Worm (Caenorhabditis elegans) whole organism, L4 larva: ENCODE data around the gene letm-1.
A peak's percentile ranks its signal among the peaks of the same experiment; 100 is the strongest.

Experiments
- D1046.2 ChIP-seq: fragments of 200-800 bp; sonication (Bioruptor generic); IDR thresholded peaks from 2 replicates; pipeline ENCODE4 v1.3.6; 2022; ENCODE audit warnings: missing genetic modification characterization, missing compliant biosample characterization
- F10B5.3 ChIP-seq: sonication (generic microtip); optimal IDR thresholded peaks from 2 replicates; lab custom pipeline; 2016; ENCODE audit warnings: mild to moderate bottlenecking, missing genetic modification characterization, missing compliant biosample characterization
- F44E2.7 ChIP-seq: fragments of 200-800 bp; sonication (Bioruptor generic); IDR thresholded peaks from 2 replicates; pipeline ENCODE4 v2.1.2; 2022; ENCODE audit warnings: missing genetic modification characterization, missing compliant biosample characterization
- R02D3.7 ChIP-seq: fragments of 150-350 bp; sonication (generic microtip); optimal IDR thresholded peaks from 3 replicates; lab custom pipeline; 2014; ENCODE audit warnings: missing biosample characterization, missing genetic modification characterization
- T20F7.1 ChIP-seq: fragments of 200-800 bp; sonication (Bioruptor generic); optimal IDR thresholded peaks from 2 replicates; lab custom pipeline; 2018; ENCODE audit warnings: mild to moderate bottlenecking, missing genetic modification characterization, missing compliant biosample characterization
- T26A8.4 ChIP-seq: fragments of 200-800 bp; sonication (Bioruptor generic); IDR thresholded peaks from 2 replicates; pipeline ENCODE4 v1.3.6; 2022; ENCODE audit warnings: missing genetic modification characterization, missing compliant biosample characterization
- Y48G9A.11 ChIP-seq: fragments of 200-800 bp; sonication (Bioruptor generic); IDR thresholded peaks from 2 replicates; pipeline ENCODE4 v1.3.6; 2022; ENCODE audit warnings: missing genetic modification reagents, missing genetic modification characterization, missing compliant biosample characterization
- Y5F2A.4 ChIP-seq: fragments of 200-800 bp; sonication (Bioruptor generic); optimal IDR thresholded peaks from 2 replicates; lab custom pipeline; 2018; ENCODE audit warnings: mild to moderate bottlenecking, missing genetic modification characterization, missing compliant biosample characterization
- ZK337.2 ChIP-seq: fragments of 200-800 bp; sonication (Bioruptor generic); IDR thresholded peaks from 2 replicates; pipeline ENCODE4 v1.3.6; 2022; ENCODE audit warnings: missing genetic modification reagents, missing genetic modification characterization, missing compliant biosample characterization
- aha-1 ChIP-seq: fragments of 150-350 bp; peaks from one replicate; lab custom pipeline; 2014; ENCODE audit warnings: missing biosample characterization, missing genetic modification characterization
- ceh-44 ChIP-seq: fragments of 200-800 bp; sonication (Bioruptor generic); IDR thresholded peaks from 2 replicates; pipeline ENCODE4 v1.3.6; 2022; ENCODE audit warnings: missing genetic modification reagents, missing genetic modification characterization, missing compliant biosample characterization
- ces-1 ChIP-seq: fragments of 150-350 bp; sonication (generic microtip); optimal IDR thresholded peaks from 4 replicates; lab custom pipeline; 2014; ENCODE audit warnings: missing biosample characterization, missing genetic modification reagents, missing genetic modification characterization
- daf-12 ChIP-seq: fragments of 150-350 bp; optimal IDR thresholded peaks from 2 replicates; lab custom pipeline; 2014; ENCODE audit warnings: missing biosample characterization, missing genetic modification reagents, missing genetic modification characterization
- daf-19 ChIP-seq: fragments of 200-800 bp; sonication (Bioruptor generic); conservative IDR thresholded peaks from 2 replicates; pipeline ENCODE4 v1.3.6; 2022; ENCODE audit warnings: missing genetic modification characterization, missing compliant biosample characterization
- daf-8 ChIP-seq: fragments of 200-800 bp; sonication (Bioruptor generic); IDR thresholded peaks from 2 replicates; pipeline ENCODE4 v1.3.6; 2022; ENCODE audit warnings: missing genetic modification characterization, missing compliant biosample characterization
- dmd-6 ChIP-seq: fragments of 200-800 bp; sonication (Bioruptor generic); IDR thresholded peaks from 2 replicates; pipeline ENCODE4 v1.3.6; 2022; ENCODE audit warnings: missing genetic modification reagents, missing genetic modification characterization, missing compliant biosample characterization
- dmd-8 ChIP-seq: fragments of 200-800 bp; sonication (Bioruptor generic); IDR thresholded peaks from 2 replicates; pipeline ENCODE4 v1.3.6; 2022; ENCODE audit warnings: missing genetic modification characterization, missing compliant biosample characterization
- dpl-1 ChIP-seq: fragments of 150-350 bp; optimal IDR thresholded peaks from 2 replicates; lab custom pipeline; 2014; ENCODE audit warnings: missing biosample characterization, missing genetic modification reagents, missing genetic modification characterization
- hif-1 ChIP-seq, 2 experiments: sonication (generic microtip); optimal IDR thresholded peaks; 2 replicates each; lab custom pipeline; 2016 to 2017; ENCODE audit warnings: missing compliant biosample characterization in 2 of 2, missing genetic modification characterization in 2 of 2, missing genetic modification reagents in 2 of 2, missing genotype in 2 of 2, mild to moderate bottlenecking in 1 of 2
- hlh-30 ChIP-seq: sonication (generic microtip); optimal IDR thresholded peaks from 2 replicates; lab custom pipeline; 2017; ENCODE audit warnings: antibody characterized with exemption, mild to moderate bottlenecking, missing genetic modification characterization, missing compliant biosample characterization; ENCODE audit not compliant: insufficient read depth
- lin-1 ChIP-seq: fragments of 200-800 bp; sonication (Bioruptor generic); IDR thresholded peaks from 2 replicates; pipeline ENCODE4 v1.3.6; 2022; ENCODE audit warnings: missing genetic modification reagents, missing genetic modification characterization, missing compliant biosample characterization
- lin-38 ChIP-seq: fragments of 200-800 bp; sonication (Bioruptor generic); IDR thresholded peaks from 2 replicates; pipeline ENCODE4 v1.3.6; 2022; ENCODE audit warnings: missing genetic modification reagents, missing genetic modification characterization, missing compliant biosample characterization
- lin-39 ChIP-seq: fragments of 150-350 bp; optimal IDR thresholded peaks from 2 replicates; lab custom pipeline; 2014; ENCODE audit warnings: missing biosample characterization, missing genetic modification reagents, missing genetic modification characterization
- lir-3 ChIP-seq: sonication (generic microtip); optimal IDR thresholded peaks from 2 replicates; lab custom pipeline; 2016; ENCODE audit warnings: mild to moderate bottlenecking, missing genetic modification characterization, missing compliant biosample characterization
- lsy-2 ChIP-seq, 2 experiments: fragments of 150-350 bp in 1 of 2; sonication (generic microtip) in 1 of 2; optimal IDR thresholded peaks; 2 replicates each; lab custom pipeline; 2014 to 2017; ENCODE audit warnings: missing biosample characterization in 2 of 2, missing genetic modification characterization in 2 of 2
- madf-5 ChIP-seq, 2 experiments: fragments of 200-800 bp; sonication (Bioruptor generic); IDR thresholded peaks; 2 replicates each; pipeline ENCODE4 v1.3.6; 2022; ENCODE audit warnings: missing compliant biosample characterization in 2 of 2, missing genetic modification characterization in 2 of 2
- mep-1 ChIP-seq: fragments of 150-350 bp; sonication (generic microtip); optimal IDR thresholded peaks from 3 replicates; lab custom pipeline; 2014; ENCODE audit warnings: missing biosample characterization, missing genetic modification characterization
- mes-2 ChIP-seq: sonication (generic microtip); optimal IDR thresholded peaks from 2 replicates; lab custom pipeline; 2016; ENCODE audit warnings: missing genotype, mild to moderate bottlenecking, missing genetic modification characterization, missing compliant biosample characterization; ENCODE audit not compliant: poor library complexity, severe bottlenecking
- nhr-10 ChIP-seq: fragments of 150-350 bp; optimal IDR thresholded peaks from 2 replicates; lab custom pipeline; 2014; ENCODE audit warnings: missing biosample characterization, missing genetic modification characterization
- nhr-111 ChIP-seq: fragments of 200-800 bp; sonication (Bioruptor generic); optimal IDR thresholded peaks from 2 replicates; lab custom pipeline; 2018; ENCODE audit warnings: mild to moderate bottlenecking, missing genetic modification characterization, missing compliant biosample characterization
- nhr-25 ChIP-seq: sonication (generic microtip); optimal IDR thresholded peaks from 2 replicates; lab custom pipeline; 2017; ENCODE audit warnings: missing genetic modification characterization, mild to moderate bottlenecking, missing compliant biosample characterization, antibody characterized with exemption, moderate library complexity, borderline replicate concordance; ENCODE audit not compliant: insufficient read depth
- nhr-77 ChIP-seq: fragments of 150-350 bp; optimal IDR thresholded peaks from 2 replicates; lab custom pipeline; 2014; ENCODE audit warnings: missing biosample characterization, missing genetic modification characterization
- pqm-1 ChIP-seq: sonication (generic microtip); optimal IDR thresholded peaks from 2 replicates; lab custom pipeline; 2017; ENCODE audit warnings: missing biosample characterization, missing genetic modification characterization
- rbr-2 ChIP-seq: sonication (generic microtip); optimal IDR thresholded peaks from 2 replicates; lab custom pipeline; 2016; ENCODE audit warnings: missing genotype, missing genetic modification characterization, missing compliant biosample characterization
- snpc-4 ChIP-seq: fragments of 150-350 bp; optimal IDR thresholded peaks from 2 replicates; lab custom pipeline; 2014; ENCODE audit warnings: missing biosample characterization, missing genetic modification characterization
- unc-130 ChIP-seq: sonication (generic microtip); optimal IDR thresholded peaks from 2 replicates; lab custom pipeline; 2016; ENCODE audit warnings: missing genetic modification reagents, missing genetic modification characterization, missing compliant biosample characterization
- unc-62 ChIP-seq, 3 experiments: fragments of 150-350 bp in 1 of 3; sonication (generic microtip); optimal IDR thresholded peaks in 2 of 3; peaks in 1 of 3; 1 replicate in 1 of 3; 2 replicates in 2 of 3; lab custom pipeline; 2014 to 2017; ENCODE audit warnings: missing biosample characterization in 3 of 3, missing genetic modification characterization in 3 of 3, missing genetic modification reagents in 3 of 3, missing genotype in 1 of 3
- zag-1 ChIP-seq: fragments of 150-350 bp; optimal IDR thresholded peaks from 2 replicates; lab custom pipeline; 2014; ENCODE audit warnings: missing biosample characterization, missing genetic modification characterization
- zfp-2 ChIP-seq: sonication (generic microtip); optimal IDR thresholded peaks from 2 replicates; lab custom pipeline; 2016; ENCODE audit warnings: mild to moderate bottlenecking, missing genetic modification characterization, missing compliant biosample characterization

letm-1 gene

DNA sequence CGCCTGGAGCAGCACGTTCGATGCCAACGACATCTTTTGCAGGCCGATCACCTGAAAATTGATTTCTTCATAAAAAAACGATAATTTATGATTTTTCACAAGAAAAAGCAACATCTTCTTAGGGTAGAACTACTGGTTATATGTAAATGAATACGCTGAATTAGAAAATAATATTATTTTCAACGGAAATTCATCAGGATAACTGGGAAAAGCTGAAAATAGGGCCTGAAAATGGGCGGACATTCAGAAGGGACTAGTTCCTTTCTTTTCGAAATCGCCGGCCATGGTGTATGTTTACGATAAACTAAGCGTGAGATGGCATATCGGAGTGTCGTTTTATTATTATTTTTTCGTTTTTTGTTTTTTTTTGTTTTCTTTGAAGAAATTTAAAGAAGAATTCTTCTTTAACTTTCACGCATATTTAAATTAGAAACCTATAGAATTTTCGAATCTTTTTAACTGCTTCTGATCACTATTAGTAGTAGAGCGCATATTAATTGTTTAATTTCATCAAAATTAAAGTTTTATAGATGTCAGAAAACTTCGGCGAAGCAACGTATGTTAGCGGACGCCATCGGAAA, 35.5 kb upstream of the letm-1 start, which contains the start of the genes nduv-2 and F53F4.12:
Gene nduv-2 (minus strand): TSS at position 51 of the 581 bp plus-strand sequence.
Gene F53F4.12 (plus strand): TSS at position 531 of the 581 bp plus-strand sequence.
- TF ChIP-seq mes-2 (tag; lab: Kevin White, UChicago), result peak; percentile 72
- TF ChIP-seq aha-1, result peak; percentile 61
- no peak for TF ChIP-seq lir-3 (tag; lab: Kevin White, UChicago)
- peak; percentile 10 for TF ChIP-seq unc-130 (GFP tag; lab: Kevin White, UChicago)
- 0 out of 2 replicates have a peak, but pooled peaks have one; percentile 25 for TF ChIP-seq lin-38
- peak; percentile 90 for TF ChIP-seq T20F7.1 (GFP tag; lab: Kevin White, UChicago)
- peak in 1 of 2 experiments; percentile 13 for TF ChIP-seq hif-1 (tag; optimal IDR thresholded peaks at IDR 0.05; lab: Kevin White, UChicago)
- TF ChIP-seq dmd-8 (GFP tag; lab: Robert Waterston, UW), result no peak
- no peak for TF ChIP-seq ces-1 (GFP tag; lab: Kevin White, UChicago)
- peak; percentile 71 for TF ChIP-seq Y48G9A.11 (GFP tag; lab: Robert Waterston, UW)
- TF ChIP-seq R02D3.7 (tag; lab: Kevin White, UChicago), result peak; percentile 39
- TF ChIP-seq dpl-1 (GFP tag; lab: Kevin White, UChicago), result peak; percentile 3

DNA sequence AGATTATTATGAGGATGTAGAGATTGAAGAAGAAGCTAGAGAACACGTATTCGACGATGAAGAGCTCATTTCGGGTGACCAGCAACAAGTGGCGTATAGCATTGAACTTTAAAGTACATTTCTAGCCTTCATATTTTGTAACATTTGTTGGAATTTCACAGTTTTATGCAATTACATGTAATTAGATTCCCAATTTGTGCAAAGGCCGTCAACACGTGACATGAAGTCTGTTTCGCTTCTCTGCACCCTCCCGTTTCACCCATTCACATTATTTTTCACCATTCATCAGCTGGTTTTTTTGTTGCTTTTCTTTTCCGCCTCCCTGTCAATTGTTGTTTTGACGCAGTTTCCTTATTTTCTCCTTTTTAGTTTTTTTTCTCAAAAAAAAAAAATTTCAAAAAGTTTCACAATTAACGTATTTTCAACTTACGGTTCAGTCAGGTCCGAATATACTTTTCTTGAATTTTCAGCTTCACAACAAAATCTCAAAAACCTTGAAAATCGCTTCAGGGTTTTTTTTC, 33.9 kb upstream of the letm-1 start, which contains the start of gene sde-2:
Gene sde-2 (plus strand): TSS at position 471 of the 521 bp plus-strand sequence.
- TF ChIP-seq daf-8 (GFP tag; lab: Robert Waterston, UW) (no peak), snpc-4 (tag; lab: Kevin White, UChicago) (no peak), nhr-25 (tag; lab: Kevin White, UChicago) (no peak), hlh-30 (tag; lab: Kevin White, UChicago) (peak; percentile 57), ces-1 (GFP tag; lab: Kevin White, UChicago) (peak; percentile 45), unc-62 (GFP tag; optimal IDR thresholded peaks at IDR 0.05 in 1 of 2; lab: Kevin White, UChicago) (peak in 1 of 2 experiments; percentile 53), unc-62 (tag; optimal IDR thresholded peaks at IDR 0.05; lab: Kevin White, UChicago) (no peak)

DNA sequence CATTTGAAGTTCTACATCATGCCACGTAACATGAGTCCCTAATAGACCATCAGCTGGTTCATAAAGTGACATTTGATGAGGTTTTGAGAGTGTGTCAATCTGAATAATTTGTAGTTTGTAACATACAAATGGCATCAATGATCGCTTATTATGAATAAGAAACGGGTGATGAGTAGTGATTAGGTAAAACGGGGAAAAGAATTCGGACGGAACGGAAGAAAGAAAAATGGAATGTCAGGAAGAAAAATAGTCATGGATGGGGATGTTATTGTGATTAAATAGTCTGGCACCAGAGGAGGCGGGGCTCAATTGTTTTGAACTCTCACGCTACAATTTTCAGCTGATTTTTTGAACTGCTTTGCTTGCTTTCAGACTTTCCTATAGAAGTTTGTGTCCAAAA, 26.9 kb upstream of the letm-1 start, which contains the start of gene H37A05.2:
Gene H37A05.2 (minus strand): TSS at position 101 of the 400 bp plus-strand sequence.
- TF ChIP-seq mep-1 (tag; lab: Kevin White, UChicago), result no peak
- no peak for TF ChIP-seq D1046.2 (GFP tag; lab: Robert Waterston, UW)
- no peak for TF ChIP-seq lin-1 (GFP tag; lab: Robert Waterston, UW)
- TF ChIP-seq F10B5.3 (tag; lab: Kevin White, UChicago), result no peak
- no peak for TF ChIP-seq dmd-6
- no peak for TF ChIP-seq F44E2.7 (GFP tag; lab: Robert Waterston, UW)
- no peak for TF ChIP-seq daf-19 (GFP tag; lab: Robert Waterston, UW)
- no peak for TF ChIP-seq zfp-2 (tag; lab: Kevin White, UChicago)
- no peak for TF ChIP-seq rbr-2 (tag; lab: Kevin White, UChicago)
- no peak for TF ChIP-seq lsy-2 (tag; optimal IDR thresholded peaks at IDR 0.05; lab: Kevin White, UChicago)
- no peak for TF ChIP-seq nhr-25 (tag; lab: Kevin White, UChicago)
- TF ChIP-seq Y5F2A.4 (GFP tag; lab: Kevin White, UChicago), result no peak
- TF ChIP-seq pqm-1 (tag; lab: Kevin White, UChicago), result no peak

DNA sequence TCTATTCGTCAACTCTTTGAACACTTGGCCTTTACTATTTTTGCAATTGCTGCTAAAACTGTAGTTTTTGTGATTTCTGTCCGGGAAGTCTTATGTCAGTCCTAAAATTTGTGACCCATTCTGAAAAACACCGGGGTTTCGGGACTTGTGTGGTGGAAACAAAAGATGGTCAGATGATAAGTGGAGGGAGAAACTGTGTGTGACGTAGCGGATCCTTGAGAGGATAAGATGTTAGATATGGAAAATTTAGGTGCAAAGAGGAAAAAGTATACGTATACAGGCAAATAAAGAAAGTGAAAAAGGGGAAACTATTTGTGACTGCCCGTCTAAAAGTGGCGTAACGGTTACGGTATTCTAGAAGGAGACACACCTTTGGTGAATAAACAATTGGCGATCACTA, 24.6 kb upstream of the letm-1 start:
- no peak for TF ChIP-seq madf-5 (GFP tag; IDR thresholded peaks at IDR 0.05; lab: Robert Waterston, UW)
- no peak for TF ChIP-seq nhr-111 (GFP tag; lab: Kevin White, UChicago)
- no peak for TF ChIP-seq rbr-2 (tag; lab: Kevin White, UChicago)
- no peak for TF ChIP-seq ceh-44 (GFP tag; lab: Robert Waterston, UW)
- TF ChIP-seq zfp-2 (tag; lab: Kevin White, UChicago), result no peak
- no peak for TF ChIP-seq T26A8.4 (GFP tag; lab: Robert Waterston, UW)
- no peak for TF ChIP-seq ZK337.2 (GFP tag; lab: Robert Waterston, UW)
- no peak for TF ChIP-seq zag-1 (tag; lab: Kevin White, UChicago)
- no peak for TF ChIP-seq lin-39
- no peak for TF ChIP-seq nhr-10
- TF ChIP-seq lin-1 (GFP tag; lab: Robert Waterston, UW), result no peak
- TF ChIP-seq nhr-77, result no peak
- no peak for TF ChIP-seq daf-12 (tag; lab: Kevin White, UChicago)
